Worm (Caenorhabditis elegans) whole organism, L2 larva: ENCODE data around the gene cor-1.

Experiments used
- C34F6.9 ChIP-seq: fragments of 150-350 bp; optimal IDR thresholded peaks from 2 replicates; lab custom pipeline; 2014; ENCODE audit warnings: missing biosample characterization, missing genetic modification characterization
- F13H6.1 ChIP-seq: sonication (generic microtip); optimal IDR thresholded peaks from 2 replicates; lab custom pipeline; 2016; ENCODE audit warnings: missing genetic modification characterization, missing compliant biosample characterization
- R02D3.7 ChIP-seq: fragments of 150-350 bp; optimal IDR thresholded peaks from 2 replicates; lab custom pipeline; 2014; ENCODE audit warnings: missing biosample characterization, missing genetic modification characterization
- Y55F3AM.14 ChIP-seq: fragments of 200-800 bp; sonication (Bioruptor generic); optimal IDR thresholded peaks from 2 replicates; lab custom pipeline; 2018; ENCODE audit warnings: mild to moderate bottlenecking, missing genetic modification characterization, missing compliant biosample characterization
- ZK546.5 ChIP-seq: sonication (generic microtip); optimal IDR thresholded peaks from 2 replicates; lab custom pipeline; 2017; ENCODE audit warnings: missing biosample characterization, missing genetic modification characterization
- aly-2 ChIP-seq: fragments of 150-350 bp; optimal IDR thresholded peaks from 2 replicates; lab custom pipeline; 2014; ENCODE audit warnings: missing biosample characterization, missing genetic modification characterization
- ama-1 ChIP-seq: fragments of 150-350 bp; optimal IDR thresholded peaks from 2 replicates; lab custom pipeline; 2018; ENCODE audit warnings: inconsistent platforms
- blmp-1 ChIP-seq: sonication (generic microtip); optimal IDR thresholded peaks from 2 replicates; lab custom pipeline; 2017; ENCODE audit warnings: missing genetic modification characterization, mild to moderate bottlenecking, missing compliant biosample characterization, antibody characterized with exemption, moderate library complexity; ENCODE audit not compliant: insufficient read depth
- ceh-16 ChIP-seq: fragments of 150-350 bp; optimal IDR thresholded peaks from 2 replicates; lab custom pipeline; 2014; ENCODE audit warnings: missing biosample characterization, missing genetic modification characterization
- ceh-82 ChIP-seq: fragments of 150-350 bp; optimal IDR thresholded peaks from 2 replicates; lab custom pipeline; 2014; ENCODE audit warnings: missing biosample characterization, missing genetic modification characterization
- crh-2 ChIP-seq: sonication (generic microtip); optimal IDR thresholded peaks from 2 replicates; lab custom pipeline; 2017; ENCODE audit warnings: missing biosample characterization, missing genetic modification characterization
- dmd-4 ChIP-seq: sonication (generic microtip); optimal IDR thresholded peaks from 2 replicates; lab custom pipeline; 2017; ENCODE audit warnings: missing biosample characterization, missing genetic modification characterization
- egl-27 ChIP-seq: sonication (generic microtip); optimal IDR thresholded peaks from 3 replicates; lab custom pipeline; 2017; ENCODE audit warnings: missing biosample characterization, missing genetic modification reagents, missing genetic modification characterization
- elt-1 ChIP-seq: fragments of 150-350 bp; optimal IDR thresholded peaks from 2 replicates; lab custom pipeline; 2014; ENCODE audit warnings: missing biosample characterization, missing genetic modification characterization
- elt-3 ChIP-seq: sonication (generic microtip); optimal IDR thresholded peaks from 2 replicates; lab custom pipeline; 2017; ENCODE audit warnings: missing biosample characterization, missing genetic modification characterization
- fos-1 ChIP-seq: fragments of 150-350 bp; optimal IDR thresholded peaks from 2 replicates; lab custom pipeline; 2014; ENCODE audit warnings: missing biosample characterization, missing genetic modification characterization
- gmeb-1 ChIP-seq: fragments of 150-350 bp; optimal IDR thresholded peaks from 2 replicates; lab custom pipeline; 2014; ENCODE audit warnings: missing biosample characterization, missing genetic modification characterization
- lin-11 ChIP-seq: fragments of 150-350 bp; sonication (generic microtip); optimal IDR thresholded peaks from 2 replicates; lab custom pipeline; 2014; ENCODE audit warnings: missing biosample characterization, missing genetic modification characterization, inconsistent platforms, mixed read lengths
- lin-13 ChIP-seq: fragments of 150-350 bp; optimal IDR thresholded peaks from 2 replicates; lab custom pipeline; 2014; ENCODE audit warnings: missing biosample characterization, missing genetic modification reagents, missing genetic modification characterization
- lin-39 ChIP-seq: fragments of 150-350 bp; optimal IDR thresholded peaks from 2 replicates; lab custom pipeline; 2014; ENCODE audit warnings: missing biosample characterization, missing genetic modification reagents, missing genetic modification characterization
- lsy-2 ChIP-seq, 2 experiments: fragments of 150-350 bp in 1 of 2; sonication (generic microtip) in 1 of 2; optimal IDR thresholded peaks; 2 replicates each; lab custom pipeline; 2014 to 2017; ENCODE audit warnings: missing biosample characterization in 2 of 2, missing genetic modification characterization in 2 of 2
- mab-5 ChIP-seq: fragments of 150-350 bp; optimal IDR thresholded peaks from 2 replicates; lab custom pipeline; 2014; ENCODE audit warnings: missing biosample characterization, missing genetic modification characterization
- mbf-1 ChIP-seq: sonication (generic microtip); optimal IDR thresholded peaks from 2 replicates; lab custom pipeline; 2017; ENCODE audit warnings: missing biosample characterization, missing genetic modification characterization
- mdl-1 ChIP-seq, 2 experiments: fragments of 150-350 bp in 1 of 2; sonication (generic microtip) in 1 of 2; optimal IDR thresholded peaks; 2 replicates each; lab custom pipeline; 2017; ENCODE audit warnings: missing biosample characterization in 2 of 2, missing genetic modification characterization in 2 of 2
- nhr-10 ChIP-seq: sonication (generic microtip); optimal IDR thresholded peaks from 2 replicates; lab custom pipeline; 2017; ENCODE audit warnings: missing biosample characterization, missing genetic modification characterization
- nhr-11 ChIP-seq: fragments of 150-350 bp; optimal IDR thresholded peaks from 2 replicates; lab custom pipeline; 2014; ENCODE audit warnings: missing biosample characterization, missing genetic modification characterization
- nhr-12 ChIP-seq: fragments of 150-350 bp; optimal IDR thresholded peaks from 2 replicates; lab custom pipeline; 2014; ENCODE audit warnings: missing biosample characterization, missing genetic modification characterization
- nhr-129 ChIP-seq: fragments of 150-350 bp; optimal IDR thresholded peaks from 2 replicates; lab custom pipeline; 2014; ENCODE audit warnings: missing biosample characterization, missing genetic modification characterization
- nhr-21 ChIP-seq: fragments of 150-350 bp; optimal IDR thresholded peaks from 2 replicates; lab custom pipeline; 2014; ENCODE audit warnings: missing biosample characterization, missing genetic modification characterization
- nhr-23 ChIP-seq: fragments of 150-350 bp; optimal IDR thresholded peaks from 2 replicates; lab custom pipeline; 2014; ENCODE audit warnings: missing biosample characterization, missing genetic modification reagents, missing genetic modification characterization
- nhr-237 ChIP-seq: fragments of 150-350 bp; optimal IDR thresholded peaks from 2 replicates; lab custom pipeline; 2014; ENCODE audit warnings: missing biosample characterization, missing genetic modification characterization
- nhr-25 ChIP-seq: fragments of 150-350 bp; sonication (generic microtip); optimal IDR thresholded peaks from 3 replicates; lab custom pipeline; 2014; ENCODE audit warnings: missing biosample characterization, missing genetic modification characterization
- nhr-6 ChIP-seq: fragments of 150-350 bp; optimal IDR thresholded peaks from 2 replicates; lab custom pipeline; 2014; ENCODE audit warnings: missing biosample characterization, missing genetic modification characterization
- nhr-77 ChIP-seq: fragments of 150-350 bp; optimal IDR thresholded peaks from 2 replicates; lab custom pipeline; 2014; ENCODE audit warnings: missing biosample characterization, missing genetic modification characterization
- peb-1 ChIP-seq: fragments of 150-350 bp; optimal IDR thresholded peaks from 2 replicates; lab custom pipeline; 2014; ENCODE audit warnings: missing biosample characterization, missing genetic modification characterization
- sem-4 ChIP-seq: fragments of 150-350 bp; optimal IDR thresholded peaks from 2 replicates; lab custom pipeline; 2014; ENCODE audit warnings: missing biosample characterization, missing genetic modification reagents, missing genetic modification characterization
- skn-1 ChIP-seq: sonication (generic microtip); optimal IDR thresholded peaks from 2 replicates; lab custom pipeline; 2017; ENCODE audit warnings: missing biosample characterization, missing genetic modification characterization
- sma-3 ChIP-seq: sonication (generic microtip); optimal IDR thresholded peaks from 2 replicates; lab custom pipeline; 2016; ENCODE audit warnings: missing genetic modification reagents, missing genetic modification characterization, missing compliant biosample characterization
- sma-9 ChIP-seq, 2 experiments: fragments of 150-350 bp in 1 of 2; sonication (generic microtip) in 1 of 2; optimal IDR thresholded peaks; 2 replicates each; lab custom pipeline; 2014 to 2016; ENCODE audit warnings: missing genetic modification characterization in 2 of 2, mild to moderate bottlenecking in 1 of 2, missing biosample characterization in 1 of 2, missing compliant biosample characterization in 1 of 2, missing genetic modification reagents in 1 of 2, moderate library complexity in 1 of 2
- snpc-4 ChIP-seq: fragments of 150-350 bp; optimal IDR thresholded peaks from 2 replicates; lab custom pipeline; 2014; ENCODE audit warnings: missing biosample characterization, missing genetic modification characterization
- unc-39 ChIP-seq: fragments of 150-350 bp; optimal IDR thresholded peaks from 2 replicates; lab custom pipeline; 2014; ENCODE audit warnings: missing biosample characterization, missing genetic modification characterization
- unc-55 ChIP-seq: fragments of 150-350 bp; sonication (generic microtip); optimal IDR thresholded peaks from 3 replicates; lab custom pipeline; 2014; ENCODE audit warnings: missing biosample characterization, missing genetic modification reagents, missing genetic modification characterization
- unc-62 ChIP-seq: fragments of 150-350 bp; optimal IDR thresholded peaks from 2 replicates; lab custom pipeline; 2014; ENCODE audit warnings: missing biosample characterization, missing genetic modification reagents, missing genetic modification characterization
- zag-1 ChIP-seq: fragments of 150-350 bp; optimal IDR thresholded peaks from 2 replicates; lab custom pipeline; 2014; ENCODE audit warnings: missing biosample characterization, missing genetic modification characterization
- ztf-1 ChIP-seq: fragments of 200-800 bp; sonication (Bioruptor generic); conservative IDR thresholded peaks from 2 replicates; pipeline ENCODE4 v1.3.6; 2022; ENCODE audit warnings: missing genetic modification characterization, missing compliant biosample characterization
- ztf-11 ChIP-seq: sonication (generic microtip); optimal IDR thresholded peaks from 2 replicates; lab custom pipeline; 2017; ENCODE audit warnings: missing biosample characterization, missing genetic modification characterization
- ztf-4 ChIP-seq: fragments of 150-350 bp; optimal IDR thresholded peaks from 2 replicates; lab custom pipeline; 2014; ENCODE audit warnings: missing biosample characterization, missing genetic modification characterization

The cor-1 gene

ce11 chrIII:10248441-10249137 lies at the start of gene cor-1, which contains the start of gene div-1:
Gene cor-1 (plus strand): TSS chrIII:10249111.
Gene div-1 (minus strand): TSS chrIII:10248559.
- peak; percentile 16 for TF ChIP-seq lin-13
- no peak for TF ChIP-seq mab-5
- no peak for TF ChIP-seq mdl-1 (tag; optimal IDR thresholded peaks at IDR 0.05; lab: Kevin White, UChicago)
- TF ChIP-seq Y55F3AM.14 (GFP tag; lab: Kevin White, UChicago), result no peak
- no peak for TF ChIP-seq sem-4 (tag; lab: Kevin White, UChicago)
- no peak for TF ChIP-seq blmp-1 (tag; lab: Kevin White, UChicago)
- TF ChIP-seq nhr-237 (tag; lab: Kevin White, UChicago), result no peak
- TF ChIP-seq mbf-1 (tag; lab: Kevin White, UChicago), result no peak
- peak; percentile 56 for TF ChIP-seq unc-55 (GFP tag; lab: Kevin White, UChicago)
- TF ChIP-seq nhr-23, result no peak
- TF ChIP-seq crh-2, result peak; percentile 37
- no peak for TF ChIP-seq zag-1 (tag; lab: Kevin White, UChicago)
- TF ChIP-seq lsy-2 (tag; optimal IDR thresholded peaks at IDR 0.05; lab: Kevin White, UChicago), result peak in 1 of 2 experiments; percentile 60
- TF ChIP-seq sma-9 (GFP tag; optimal IDR thresholded peaks at IDR 0.05; lab: Kevin White, UChicago), result no peak
- no peak for TF ChIP-seq sma-9 (tag; optimal IDR thresholded peaks at IDR 0.05; lab: Kevin White, UChicago)
- TF ChIP-seq elt-1 (tag; lab: Kevin White, UChicago), result no peak
- no peak for TF ChIP-seq nhr-10 (tag; lab: Kevin White, UChicago)
- TF ChIP-seq ztf-4, result no peak
- peak; percentile 15 for TF ChIP-seq nhr-129 (tag; lab: Kevin White, UChicago)
- no peak for TF ChIP-seq dmd-4 (tag; lab: Kevin White, UChicago)
- TF ChIP-seq snpc-4, result no peak
- no peak for TF ChIP-seq ZK546.5 (tag; lab: Kevin White, UChicago)
- TF ChIP-seq elt-3 (tag; lab: Kevin White, UChicago), result no peak
- peak; percentile 86 for TF ChIP-seq gmeb-1 (tag; lab: Kevin White, UChicago)
- no peak for TF ChIP-seq nhr-25
- no peak for TF ChIP-seq nhr-6
- no peak for TF ChIP-seq aly-2 (tag; lab: Kevin White, UChicago)
- no peak for TF ChIP-seq ztf-1 (GFP tag; lab: Robert Waterston, UW)
- TF ChIP-seq lin-11, result no peak
- TF ChIP-seq nhr-11 (tag; lab: Kevin White, UChicago), result no peak
- no peak for TF ChIP-seq ceh-82 (tag; lab: Kevin White, UChicago)
- TF ChIP-seq nhr-21 (tag; lab: Kevin White, UChicago), result no peak
- peak; percentile 38 for TF ChIP-seq C34F6.9 (tag; lab: Kevin White, UChicago)
- TF ChIP-seq skn-1, result no peak
- TF ChIP-seq ama-1, result no peak
- TF ChIP-seq lin-39 (tag; lab: Kevin White, UChicago), result no peak
- TF ChIP-seq R02D3.7 (tag; lab: Kevin White, UChicago), result no peak
- TF ChIP-seq egl-27 (tag; lab: Kevin White, UChicago), result no peak
- TF ChIP-seq unc-62 (GFP tag; lab: Kevin White, UChicago), result no peak
- TF ChIP-seq ztf-11, result no peak
- TF ChIP-seq sma-3 (GFP tag; lab: Kevin White, UChicago), result peak; percentile 10
- peak; percentile 5 for TF ChIP-seq F13H6.1 (tag; lab: Kevin White, UChicago)
- no peak for TF ChIP-seq unc-39 (tag; lab: Kevin White, UChicago)
- no peak for TF ChIP-seq ceh-16
- TF ChIP-seq nhr-12 (tag; lab: Kevin White, UChicago), result no peak
- TF ChIP-seq fos-1, result no peak

- TF ChIP-seq unc-55 (GFP tag; lab: Kevin White, UChicago) (no peak), ama-1 (no peak), blmp-1 (tag; lab: Kevin White, UChicago) (no peak), C34F6.9 (tag; lab: Kevin White, UChicago) (no peak), sma-9 (GFP tag; optimal IDR thresholded peaks at IDR 0.05; lab: Kevin White, UChicago) (no peak), sma-9 (tag; optimal IDR thresholded peaks at IDR 0.05; lab: Kevin White, UChicago) (no peak), mdl-1 (tag; optimal IDR thresholded peaks at IDR 0.05; lab: Kevin White, UChicago) (no peak), nhr-77 (tag; lab: Kevin White, UChicago) (no peak), nhr-237 (tag; lab: Kevin White, UChicago) (no peak), ztf-4 (no peak), zag-1 (tag; lab: Kevin White, UChicago) (no peak), lin-13 (no peak), lin-11 (no peak), peb-1 (tag; lab: Kevin White, UChicago) (no peak)
Observed at ce11 chrIII:10201235-10201634, 47.7 kb upstream of the cor-1 start, which contains the start of the genes T20G5.13 and T20G5.12. Gene T20G5.13 (minus strand): TSS chrIII:10201335. Gene T20G5.12 (plus strand): TSS chrIII:10201604.
